Fruit fly (Drosophila melanogaster) whole organism, embryonic: ENCODE data around the gene RabGGTa.

ENCODE experiments used
- Atf-2 ChIP-seq: fragments of 200-800 bp; sonication (Bioruptor generic); optimal IDR thresholded peaks from 2 replicates; lab custom pipeline; 2016; ENCODE audit warnings: missing biosample characterization, missing genetic modification characterization
- Atf3 ChIP-seq: fragments of 200-800 bp; sonication (Bioruptor generic); optimal IDR thresholded peaks from 3 replicates; lab custom pipeline; 2016; ENCODE audit warnings: missing biosample characterization, missing genetic modification characterization
- CG10366 ChIP-seq: fragments of 200-800 bp; sonication (Bioruptor generic); IDR thresholded peaks from 2 replicates; pipeline ENCODE4 v1.3.6; 2022; ENCODE audit warnings: missing biosample characterization, missing genetic modification characterization
- CG10979 ChIP-seq: fragments of 200-800 bp; sonication (Bioruptor generic); optimal IDR thresholded peaks from 2 replicates; lab custom pipeline; 2018; ENCODE audit warnings: missing biosample characterization, mild to moderate bottlenecking, missing genetic modification characterization, moderate library complexity
- CG12299 ChIP-seq: fragments of 200-800 bp; sonication (Bioruptor generic); optimal IDR thresholded peaks from 2 replicates; lab custom pipeline; 2018; ENCODE audit warnings: missing biosample characterization, mild to moderate bottlenecking, missing genetic modification characterization
- CG1233 ChIP-seq: fragments of 200-800 bp; sonication (Bioruptor generic); optimal IDR thresholded peaks from 4 replicates; lab custom pipeline; 2018; ENCODE audit warnings: missing biosample characterization, mild to moderate bottlenecking, missing genetic modification characterization
- CG12391 ChIP-seq: fragments of 200-800 bp; sonication (Bioruptor generic); optimal IDR thresholded peaks from 3 replicates; lab custom pipeline; 2018; ENCODE audit warnings: missing biosample characterization, mild to moderate bottlenecking, missing genetic modification characterization, moderate library complexity
- CG13123 ChIP-seq: fragments of 200-800 bp; sonication (Bioruptor generic); optimal IDR thresholded peaks from 2 replicates; lab custom pipeline; 2016; ENCODE audit warnings: missing biosample characterization, missing genetic modification characterization
- CG13624 ChIP-seq: fragments of 200-800 bp; sonication (Bioruptor generic); optimal IDR thresholded peaks from 2 replicates; lab custom pipeline; 2016; ENCODE audit warnings: missing biosample characterization, missing genetic modification characterization
- CG17359 ChIP-seq: fragments of 200-800 bp; sonication (Bioruptor generic); optimal IDR thresholded peaks from 3 replicates; lab custom pipeline; 2018; ENCODE audit warnings: missing biosample characterization, mild to moderate bottlenecking, missing genetic modification characterization, moderate library complexity
- CG17829 ChIP-seq: fragments of 200-800 bp; optimal IDR thresholded peaks from 2 replicates; lab custom pipeline; 2019; ENCODE audit warnings: missing biosample characterization, mild to moderate bottlenecking, missing genetic modification characterization, moderate library complexity
- CG1792 ChIP-seq: fragments of 200-800 bp; sonication (Bioruptor generic); optimal IDR thresholded peaks from 2 replicates; lab custom pipeline; 2016; ENCODE audit warnings: missing biosample characterization, missing genetic modification characterization
- CG2129 ChIP-seq: fragments of 200-800 bp; sonication (Bioruptor generic); IDR thresholded peaks from 2 replicates; pipeline ENCODE4 v1.3.6; 2022; ENCODE audit warnings: missing biosample characterization, missing genetic modification characterization; ENCODE audit not compliant: partially characterized antibody
- CG2202 ChIP-seq: fragments of 200-800 bp; sonication (Bioruptor generic); optimal IDR thresholded peaks from 2 replicates; lab custom pipeline; 2018; ENCODE audit warnings: missing biosample characterization, mild to moderate bottlenecking, missing genetic modification characterization
- CG2875 ChIP-seq: fragments of 200-800 bp; sonication (Bioruptor generic); optimal IDR thresholded peaks from 2 replicates; lab custom pipeline; 2017; ENCODE audit warnings: missing biosample characterization, mild to moderate bottlenecking, missing genetic modification characterization, missing genetic modification reagents
- CG3281 ChIP-seq: fragments of 200-800 bp; sonication (Bioruptor generic); optimal IDR thresholded peaks from 3 replicates; lab custom pipeline; 2017; ENCODE audit warnings: missing biosample characterization, mild to moderate bottlenecking, missing genetic modification characterization
- CG6765 ChIP-seq: fragments of 200-800 bp; sonication (Bioruptor generic); optimal IDR thresholded peaks from 3 replicates; lab custom pipeline; 2017; ENCODE audit warnings: missing biosample characterization, mild to moderate bottlenecking, missing genetic modification characterization
- CG6813 ChIP-seq: fragments of 200-800 bp; sonication (Bioruptor generic); optimal IDR thresholded peaks from 2 replicates; lab custom pipeline; 2017; ENCODE audit warnings: missing biosample characterization, missing genetic modification characterization, mild to moderate bottlenecking, moderate library complexity, missing genetic modification reagents
- CG7271 ChIP-seq: fragments of 200-800 bp; sonication (Bioruptor generic); optimal IDR thresholded peaks from 2 replicates; lab custom pipeline; 2018; ENCODE audit warnings: missing biosample characterization, mild to moderate bottlenecking, missing genetic modification characterization, moderate library complexity
- CG8388 ChIP-seq: fragments of 200-800 bp; sonication (Bioruptor generic); optimal IDR thresholded peaks from 2 replicates; lab custom pipeline; 2019; ENCODE audit warnings: missing biosample characterization, mild to moderate bottlenecking, missing genetic modification characterization, moderate library complexity
- CG8478 ChIP-seq: fragments of >200 bp; optimal IDR thresholded peaks from 2 replicates; lab custom pipeline; 2018
- CG8924 ChIP-seq: fragments of 200-800 bp; optimal IDR thresholded peaks from 3 replicates; lab custom pipeline; 2019; ENCODE audit warnings: missing biosample characterization, mild to moderate bottlenecking, missing genetic modification characterization, moderate library complexity
- CrebB ChIP-seq: fragments of 200-800 bp; sonication (Bioruptor generic); optimal IDR thresholded peaks from 3 replicates; lab custom pipeline; 2018; ENCODE audit warnings: missing biosample characterization, mild to moderate bottlenecking, missing genetic modification characterization
- D19A ChIP-seq: fragments of 200-800 bp; optimal IDR thresholded peaks from 3 replicates; lab custom pipeline; 2019; ENCODE audit warnings: missing biosample characterization, mild to moderate bottlenecking, missing genetic modification characterization, moderate library complexity
- Dek ChIP-seq: fragments of 200-800 bp; sonication (Bioruptor generic); optimal IDR thresholded peaks from 3 replicates; lab custom pipeline; 2019; ENCODE audit warnings: missing biosample characterization, mild to moderate bottlenecking, missing genetic modification characterization, moderate library complexity
- Dll ChIP-seq: fragments of 200-800 bp; sonication (Bioruptor generic); IDR thresholded peaks from 4 replicates; pipeline ENCODE4 v1.3.6; 2022; ENCODE audit warnings: missing biosample characterization, missing genetic modification characterization; ENCODE audit not compliant: partially characterized antibody
- Ets65A ChIP-seq: fragments of 200-800 bp; sonication (Bioruptor generic); peaks from one replicate; lab custom pipeline; 2016; ENCODE audit warnings: missing biosample characterization, missing genetic modification characterization
- Ets97D ChIP-seq: fragments of 200-800 bp; sonication (Bioruptor generic); optimal IDR thresholded peaks from 3 replicates; lab custom pipeline; 2016; ENCODE audit warnings: missing biosample characterization, missing genetic modification characterization
- HmgD ChIP-seq: fragments of 200-800 bp; sonication (Bioruptor generic); optimal IDR thresholded peaks from 3 replicates; lab custom pipeline; 2016; ENCODE audit warnings: missing biosample characterization, missing genetic modification characterization
- Nf-YB ChIP-seq: fragments of 200-800 bp; sonication (Bioruptor generic); optimal IDR thresholded peaks from 3 replicates; lab custom pipeline; 2019; ENCODE audit warnings: missing biosample characterization, mild to moderate bottlenecking, missing genetic modification characterization, moderate library complexity
- Opbp ChIP-seq: fragments of 200-800 bp; sonication (Bioruptor generic); IDR thresholded peaks from 3 replicates; pipeline ENCODE4 v1.3.6; 2022; ENCODE audit warnings: missing biosample characterization, missing genetic modification characterization; ENCODE audit not compliant: partially characterized antibody
- al ChIP-seq: fragments of 200-800 bp; sonication (Bioruptor generic); IDR thresholded peaks from 2 replicates; pipeline ENCODE4 v1.3.6; 2022; ENCODE audit warnings: missing biosample characterization, missing genetic modification characterization
- cwo ChIP-seq: fragments of 200-800 bp; sonication (Bioruptor generic); optimal IDR thresholded peaks from 3 replicates; lab custom pipeline; 2017; ENCODE audit warnings: missing biosample characterization, missing genetic modification characterization, mild to moderate bottlenecking, moderate library complexity, missing genetic modification reagents
- en ChIP-seq: fragments of 200-800 bp; sonication (Bioruptor generic); optimal IDR thresholded peaks from 2 replicates; lab custom pipeline; 2016; ENCODE audit warnings: missing biosample characterization, missing genetic modification characterization
- esg ChIP-seq: fragments of 200-800 bp; sonication (Bioruptor generic); conservative IDR thresholded peaks from 2 replicates; pipeline ENCODE4 v1.3.6; 2022; ENCODE audit warnings: missing biosample characterization, missing genetic modification characterization
- ind ChIP-seq: fragments of 200-800 bp; sonication (Bioruptor generic); optimal IDR thresholded peaks from 3 replicates; lab custom pipeline; 2016; ENCODE audit warnings: missing biosample characterization, missing genetic modification characterization
- insv ChIP-seq, 2 experiments: fragments of 200-800 bp; sonication (Bioruptor generic); optimal IDR thresholded peaks; 3 replicates each; lab custom pipeline; 2016 to 2018; ENCODE audit warnings: missing biosample characterization in 2 of 2, missing genetic modification characterization in 2 of 2
- jumu ChIP-seq: fragments of 200-800 bp; sonication (Bioruptor generic); optimal IDR thresholded peaks from 3 replicates; lab custom pipeline; 2016; ENCODE audit warnings: missing biosample characterization, missing genetic modification characterization
- kah ChIP-seq: fragments of 200-800 bp; sonication (Bioruptor generic); optimal IDR thresholded peaks from 2 replicates; lab custom pipeline; 2018; ENCODE audit warnings: missing biosample characterization, mild to moderate bottlenecking, missing genetic modification characterization
- ken ChIP-seq: fragments of 200-800 bp; sonication (Bioruptor generic); IDR thresholded peaks from 3 replicates; pipeline ENCODE4 v1.3.6; 2022; ENCODE audit warnings: missing biosample characterization, missing genetic modification characterization
- klu ChIP-seq: fragments of 200-800 bp; sonication (Bioruptor generic); IDR thresholded peaks from 2 replicates; pipeline ENCODE4 v1.3.6; 2022; ENCODE audit warnings: missing biosample characterization, missing genetic modification characterization
- lola ChIP-seq, 3 experiments: fragments of >200 bp in 2 of 3; fragments of 200-800 bp in 1 of 3; sonication (Bioruptor generic) in 1 of 3; optimal IDR thresholded peaks; 2 replicates each; lab custom pipeline; 2017 to 2019; ENCODE audit warnings: missing biosample characterization in 3 of 3, missing genetic modification characterization in 3 of 3, mild to moderate bottlenecking in 1 of 3, moderate library complexity in 1 of 3
- ranshi ChIP-seq: fragments of 200-800 bp; sonication (Bioruptor generic); IDR thresholded peaks from 2 replicates; pipeline ENCODE4 v1.3.6; 2022; ENCODE audit warnings: missing biosample characterization, missing genetic modification characterization
- ro ChIP-seq: fragments of 200-800 bp; sonication (Bioruptor generic); IDR thresholded peaks from 2 replicates; pipeline ENCODE4 v1.3.6; 2022; ENCODE audit warnings: missing biosample characterization, missing genetic modification characterization
- run ChIP-seq: fragments of 200-800 bp; sonication (Bioruptor generic); optimal IDR thresholded peaks from 3 replicates; lab custom pipeline; 2018; ENCODE audit warnings: missing biosample characterization, mild to moderate bottlenecking, missing genetic modification characterization
- sens-2 ChIP-seq: fragments of 200-800 bp; sonication (Bioruptor generic); IDR thresholded peaks from 2 replicates; pipeline ENCODE4 v1.3.6; 2022; ENCODE audit warnings: missing biosample characterization, missing genetic modification characterization
- slbo ChIP-seq: fragments of 200-800 bp; sonication (Bioruptor generic); IDR thresholded peaks from 2 replicates; pipeline ENCODE4 v1.3.6; 2022; ENCODE audit warnings: missing biosample characterization, missing genetic modification characterization
- tgo ChIP-seq: fragments of 200-800 bp; sonication (Bioruptor generic); IDR thresholded peaks from 3 replicates; pipeline ENCODE4 v1.3.6; 2022; ENCODE audit warnings: missing biosample characterization, missing genetic modification characterization
- tup ChIP-seq: fragments of 200-800 bp; sonication (Bioruptor generic); optimal IDR thresholded peaks from 2 replicates; lab custom pipeline; 2016; ENCODE audit warnings: missing biosample characterization, mild to moderate bottlenecking, missing genetic modification characterization, moderate library complexity
- vnd ChIP-seq: fragments of 200-800 bp; sonication (Bioruptor generic); IDR thresholded peaks from 3 replicates; pipeline ENCODE4 v1.3.6; 2022; ENCODE audit warnings: missing biosample characterization, missing genetic modification characterization; ENCODE audit not compliant: partially characterized antibody

Gene RabGGTa

dm6 chr3R:5126884-5127283 lies 1.0 kb upstream of the RabGGTa start (continued):
- TF ChIP-seq D19A (peak; percentile 72), CG3281 (GFP tag; lab: Kevin White, UChicago) (peak; percentile 3), CG2202 (tag; lab: Kevin White, UChicago) (peak; percentile 6), tgo (GFP tag; lab: Robert Waterston, UW) (peak; percentile 42; the same call in 1 of the 3 replicates), Atf3 (GFP tag; lab: Kevin White, UChicago) (peak; percentile 42), esg (peak; percentile 36), CG13123 (GFP tag; lab: Kevin White, UChicago) (peak; percentile 64), Atf-2 (GFP tag; lab: Kevin White, UChicago) (peak; percentile 52), slbo (GFP tag; lab: Robert Waterston, UW) (peak; percentile 87), tup (GFP tag; lab: Kevin White, UChicago) (no peak), CG8924 (peak; percentile 67), CrebB (tag; lab: Kevin White, UChicago) (no peak), Ets65A (GFP tag; lab: Kevin White, UChicago) (peak; percentile 99), ken (GFP tag; lab: Robert Waterston, UW) (peak; percentile 69), cwo (no peak), run (tag; lab: Kevin White, UChicago) (no peak), ind (peak; percentile 69), CG12391 (tag; lab: Kevin White, UChicago) (peak; percentile 52), CG2129 (GFP tag; lab: Robert Waterston, UW) (no peak), al (GFP tag; lab: Robert Waterston, UW) (peak; percentile 22; the same call in 1 of the 2 replicates), lola (GFP tag; optimal IDR thresholded peaks at IDR 0.05; lab: Kevin White, UChicago) (no peak), CG12299 (tag; lab: Kevin White, UChicago) (no peak), en (GFP tag; lab: Kevin White, UChicago) (no peak), CG2875 (GFP tag; lab: Kevin White, UChicago) (peak; percentile 53), CG7271 (peak; percentile 32), Dek (tag; lab: Kevin White, UChicago) (peak; percentile 78), CG13624 (GFP tag; lab: Kevin White, UChicago) (peak; percentile 64), kah (GFP tag; lab: Kevin White, UChicago) (no peak), ro (no peak), CG10366 (peak; percentile 42), insv (GFP tag; optimal IDR thresholded peaks at IDR 0.05; lab: Kevin White, UChicago) (peak in 1 of 2 experiments; percentile 70), CG17359 (peak; percentile 71), CG10979 (peak; percentile 65), CG1233 (GFP tag; lab: Kevin White, UChicago) (peak; percentile 17), HmgD (GFP tag; lab: Kevin White, UChicago) (peak; percentile 95), CG1792 (GFP tag; lab: Kevin White, UChicago) (peak; percentile 19), vnd (GFP tag; lab: Robert Waterston, UW) (no peak), Opbp (GFP tag; lab: Robert Waterston, UW) (peak; percentile 59; the same call in 2 of the 3 replicates), ranshi (GFP tag; lab: Robert Waterston, UW) (peak; percentile 62; the same call in 1 of the 2 replicates), CG17829 (tag; lab: Kevin White, UChicago) (peak; percentile 81), jumu (GFP tag; lab: Kevin White, UChicago) (peak; percentile 65), Ets97D (GFP tag; lab: Kevin White, UChicago) (peak; percentile 90), klu (0 out of 2 replicates have a peak, but pooled peaks have one; percentile 48), Nf-YB (GFP tag; lab: Kevin White, UChicago) (peak; percentile 1), Dll (no peak), CG8388 (GFP tag; lab: Kevin White, UChicago) (peak; percentile 27), CG6765 (GFP tag; lab: Kevin White, UChicago) (no peak), CG8478 (lab: Kevin White, UChicago) (no peak), CG6813 (GFP tag; lab: Kevin White, UChicago) (peak; percentile 3), sens-2 (GFP tag; lab: Robert Waterston, UW) (no peak)
